Worm (Caenorhabditis elegans) whole organism, mixed stage, embryonic: ENCODE results near the gene isw-1.

Experiments
- cnd-1 ChIP-seq: fragments of 200-800 bp; sonication (Bioruptor generic); optimal IDR thresholded peaks from 2 replicates; lab custom pipeline; 2018; ENCODE audit warnings: mild to moderate bottlenecking, missing genetic modification characterization, missing compliant biosample characterization
- mab-5 ChIP-seq: fragments of 150-350 bp; optimal IDR thresholded peaks from 2 replicates; lab custom pipeline; 2014; ENCODE audit warnings: missing biosample characterization, missing genetic modification characterization
- nhr-237 ChIP-seq: fragments of 150-350 bp; optimal IDR thresholded peaks from 2 replicates; lab custom pipeline; 2014; ENCODE audit warnings: missing biosample characterization, missing genetic modification characterization
- pha-4 ChIP-seq: fragments of 150-350 bp; optimal IDR thresholded peaks from 2 replicates; lab custom pipeline; 2018; ENCODE audit warnings: missing biosample characterization, missing genetic modification reagents, missing genetic modification characterization
- snpc-4 ChIP-seq: fragments of 150-350 bp; optimal IDR thresholded peaks from 2 replicates; lab custom pipeline; 2014; ENCODE audit warnings: missing biosample characterization, missing genetic modification characterization
- unc-62 ChIP-seq: fragments of 150-350 bp; optimal IDR thresholded peaks from 2 replicates; lab custom pipeline; 2014; ENCODE audit warnings: missing biosample characterization, missing genetic modification reagents, missing genetic modification characterization

- no peak for TF ChIP-seq cnd-1
- no peak for TF ChIP-seq nhr-237 (tag; lab: Kevin White, UChicago)
- TF ChIP-seq pha-4 (tag; lab: Kevin White, UChicago): no peak
- TF ChIP-seq snpc-4 (tag; lab: Kevin White, UChicago): no peak
- no peak for TF ChIP-seq mab-5 (tag; lab: Kevin White, UChicago)
- TF ChIP-seq unc-62 (GFP tag; lab: Kevin White, UChicago): no peak
Measured at ce11 chrIII:6713266-6713665, 3.4 kb upstream of the isw-1 start, which contains the start of gene F37A4.4.
